Worm (Caenorhabditis elegans) whole organism, dauer: ENCODE results near the gene str-16.

Source experiments
- unc-62 ChIP-seq: sonication (generic microtip); optimal IDR thresholded peaks from 2 replicates; lab custom pipeline; 2017; ENCODE audit warnings: missing biosample characterization, missing genetic modification reagents, missing genetic modification characterization

str-16 gene

DNA sequence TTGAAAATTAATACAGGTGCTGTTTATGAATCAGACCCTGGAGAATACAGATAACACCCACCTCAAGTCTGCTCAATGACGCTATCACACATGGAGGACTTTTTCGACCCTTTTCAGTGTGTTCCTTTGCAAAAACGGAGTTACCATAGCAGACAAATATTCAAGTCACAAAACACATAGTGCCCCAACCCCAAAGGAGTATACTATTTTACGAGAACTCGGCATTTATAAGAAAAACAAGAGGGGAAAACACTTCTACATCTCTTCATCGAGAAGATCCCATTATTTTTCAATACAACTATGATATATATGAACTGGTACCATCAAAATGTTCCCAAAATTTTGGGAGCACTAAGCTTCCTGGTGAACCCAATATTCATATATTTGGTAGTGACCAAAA, 8.0 kb downstream of the str-16 start, which contains the start of gene srj-7:
Gene srj-7 (plus strand): TSS at position 301 of the 400 bp plus-strand sequence.
- no peak for TF ChIP-seq unc-62

DNA sequence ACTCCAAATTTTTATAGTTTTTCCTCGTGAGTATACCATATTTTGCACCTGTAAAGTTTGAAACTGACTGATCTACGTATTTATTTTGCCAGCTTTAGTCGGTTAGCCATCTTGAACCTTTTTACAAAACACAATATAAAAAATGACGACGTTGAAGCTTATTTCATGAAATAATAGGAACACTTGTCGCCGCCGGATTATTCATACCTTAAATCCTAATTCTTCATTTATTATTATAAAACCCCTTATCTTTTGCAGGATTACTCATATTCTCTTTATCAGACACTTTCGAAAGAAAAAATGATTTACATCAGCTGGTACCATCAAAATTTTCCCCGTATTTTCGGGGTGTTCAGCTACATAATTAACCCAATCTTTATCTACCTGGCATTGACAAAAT, 10.8 kb downstream of the str-16 start, which contains the start of gene srj-8:
Gene srj-8 (plus strand): TSS at position 301 of the 400 bp plus-strand sequence.
- TF ChIP-seq unc-62, result no peak

DNA sequence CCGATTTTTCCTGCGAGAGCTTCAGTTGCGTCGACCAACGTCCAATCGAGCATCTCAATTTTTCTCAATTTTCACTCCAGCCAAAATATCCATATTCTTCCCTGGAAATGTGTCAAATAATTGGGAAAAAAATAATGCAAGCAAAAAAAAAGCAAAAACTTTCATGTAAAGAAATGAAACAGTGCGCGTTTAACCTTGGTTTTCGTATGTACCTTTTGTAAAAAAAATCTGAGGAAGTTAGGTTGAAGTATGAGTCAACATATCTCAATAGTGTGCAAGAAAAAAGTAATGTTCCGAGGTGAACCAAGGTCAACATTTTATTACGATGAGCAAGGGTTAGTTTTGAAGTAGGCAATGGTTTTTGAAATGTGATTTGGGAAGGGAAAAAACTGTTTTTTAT, 13.5 kb downstream of the str-16 start, which contains the start of gene T28A11.13:
Gene T28A11.13 (minus strand): TSS at position 101 of the 400 bp plus-strand sequence.
- no peak for TF ChIP-seq unc-62

DNA sequence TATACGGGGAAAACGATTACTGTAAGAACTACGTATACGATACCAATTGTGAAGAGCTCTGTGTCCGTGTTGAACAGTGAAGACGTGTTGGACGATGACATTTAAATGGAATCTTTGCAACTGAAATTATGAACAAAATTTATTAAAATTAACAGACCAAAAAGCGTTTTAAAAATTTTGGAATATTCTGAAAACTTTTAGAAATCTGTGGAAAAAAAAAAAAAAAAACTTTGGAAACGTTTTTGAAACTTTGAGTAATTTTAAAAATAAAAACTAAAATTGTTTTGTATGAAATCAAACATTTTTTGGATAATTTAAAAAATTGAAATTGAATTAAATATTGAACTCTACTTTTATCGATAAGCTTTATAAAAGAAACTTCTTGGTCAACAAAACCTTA, 19.4 kb downstream of the str-16 start, which contains the start of gene srt-63:
Gene srt-63 (minus strand): TSS at position 101 of the 400 bp plus-strand sequence.
- no peak for TF ChIP-seq unc-62

DNA sequence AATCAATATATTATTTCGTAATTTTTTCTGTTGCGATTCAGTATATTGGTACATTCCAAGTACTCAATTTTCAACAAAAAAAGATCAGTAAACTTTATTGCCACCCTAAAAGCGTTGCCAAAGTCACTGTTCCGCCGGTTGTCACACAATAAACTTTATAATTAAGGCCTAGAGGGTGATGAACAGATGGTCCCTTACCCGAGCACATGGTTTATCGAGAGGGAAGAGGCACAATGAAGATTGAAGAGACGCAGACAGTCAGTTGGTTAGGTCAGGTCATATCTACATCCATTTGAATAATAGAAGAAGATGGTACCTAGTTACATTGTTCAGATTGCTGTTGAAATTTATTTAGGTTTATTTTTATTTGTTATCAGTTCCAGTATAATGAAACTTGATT, 20.1 kb downstream of the str-16 start:
- no peak for TF ChIP-seq unc-62

DNA sequence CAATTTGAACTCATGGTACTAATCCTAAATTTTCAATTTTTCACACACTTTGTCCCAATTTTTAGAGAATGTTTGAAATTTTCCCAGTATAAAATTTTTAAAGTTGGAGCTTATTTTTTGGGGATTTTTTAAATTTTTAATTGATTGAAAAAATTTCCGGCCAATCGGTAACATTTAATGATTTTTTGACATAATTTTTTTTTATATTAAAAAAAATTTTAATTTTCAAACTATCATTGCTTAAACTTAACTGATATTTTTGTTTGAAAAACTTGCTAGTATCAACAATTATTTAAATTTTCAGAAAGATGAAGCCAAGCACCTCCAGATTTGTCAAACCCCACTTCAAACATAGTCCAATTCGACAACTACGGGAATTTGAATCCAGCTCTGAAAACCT, 20.6 kb downstream of the str-16 start, which contains the start of gene T28A11.22:
Gene T28A11.22 (plus strand): TSS at position 301 of the 400 bp plus-strand sequence.
- TF ChIP-seq unc-62, result no peak

DNA sequence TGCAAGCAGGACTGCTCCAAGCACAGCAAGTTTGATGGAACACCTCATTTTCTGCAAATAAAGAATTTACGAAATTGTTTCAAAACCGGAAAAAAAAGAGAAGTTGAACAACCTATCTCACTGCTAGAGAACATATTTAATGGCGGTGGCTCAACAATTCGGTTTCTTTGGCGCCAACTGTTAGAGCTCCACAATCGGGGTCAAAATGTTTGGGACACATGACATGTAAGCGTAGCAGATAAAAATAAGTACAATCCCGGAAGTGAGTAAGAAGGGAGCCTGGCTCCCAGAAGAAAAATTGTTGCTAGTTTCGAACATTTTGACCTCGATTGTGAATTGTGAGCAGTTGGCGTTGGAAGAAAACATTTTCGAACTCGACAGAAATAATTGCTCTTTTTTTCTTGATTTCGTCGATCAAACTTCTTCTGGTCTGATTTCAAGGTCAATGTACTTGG, 22.5 kb downstream of the str-16 start, which contains the start of gene T28A11.16:
Gene T28A11.16 (minus strand): TSS at position 51 of the 455 bp plus-strand sequence.
- no peak for TF ChIP-seq unc-62

DNA sequence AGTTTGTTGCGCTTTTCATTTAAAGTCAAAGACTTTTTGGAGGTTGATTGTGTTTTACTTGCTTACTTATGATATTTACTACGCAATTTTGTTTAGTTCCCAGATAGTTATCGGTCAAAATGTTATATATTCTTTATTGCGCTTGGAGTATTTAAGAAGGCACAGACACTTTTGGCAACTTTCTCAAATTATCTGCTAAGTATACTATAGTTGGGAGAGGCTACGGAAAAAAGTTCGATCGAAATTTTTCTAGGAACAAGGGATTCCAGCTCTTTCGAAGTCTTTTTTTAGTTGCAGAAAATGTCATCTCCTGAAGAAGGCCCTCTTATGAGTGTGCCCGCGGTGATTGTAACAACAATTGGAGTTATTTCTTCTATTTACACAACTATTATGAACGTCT, 23.4 kb downstream of the str-16 start, which contains the start of gene srbc-5:
Gene srbc-5 (plus strand): TSS at position 301 of the 400 bp plus-strand sequence.
- no peak for TF ChIP-seq unc-62

DNA sequence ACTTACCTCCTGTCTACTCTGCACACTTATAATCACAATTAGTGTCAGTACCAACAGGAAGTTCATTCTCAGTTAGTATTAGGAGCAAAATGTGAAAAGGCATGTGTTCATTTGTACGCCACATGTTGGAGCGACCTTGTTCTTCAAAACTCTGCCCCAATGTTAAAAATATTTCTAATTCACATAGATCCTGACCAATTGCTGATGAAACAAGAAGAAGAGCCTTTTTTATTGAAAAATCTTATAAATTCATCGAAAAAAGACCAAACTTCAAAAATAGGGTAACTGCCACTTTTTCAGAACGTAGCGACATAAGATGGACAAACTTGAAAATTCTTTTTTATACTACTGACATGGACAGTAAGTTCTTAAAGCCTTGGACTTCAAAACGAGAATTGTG, 29.5 kb downstream of the str-16 start, which contains the start of gene T28A11.17:
Gene T28A11.17 (minus strand): TSS at position 101 of the 400 bp plus-strand sequence.
- TF ChIP-seq unc-62, result no peak

DNA sequence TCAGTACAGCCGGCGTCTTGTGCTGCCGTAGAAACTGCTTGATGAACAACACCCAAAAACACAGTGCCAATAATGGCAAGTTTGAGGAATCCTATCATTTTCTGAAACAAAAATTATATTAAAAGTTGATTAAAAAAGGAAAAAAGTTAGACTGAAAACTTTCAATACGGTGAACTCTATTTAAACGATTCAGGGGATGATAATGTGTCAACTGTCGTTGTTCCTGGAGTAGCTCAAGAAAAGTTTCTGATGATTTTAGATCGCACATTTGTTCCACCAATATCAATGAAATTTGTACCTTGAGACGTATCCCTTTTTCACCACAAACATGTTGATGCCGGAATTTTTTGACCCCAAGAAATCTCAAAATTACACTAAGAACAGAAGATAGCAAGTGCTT, 31.3 kb downstream of the str-16 start, which contains the start of gene T28A11.18:
Gene T28A11.18 (minus strand): TSS at position 101 of the 400 bp plus-strand sequence.
- no peak for TF ChIP-seq unc-62

DNA sequence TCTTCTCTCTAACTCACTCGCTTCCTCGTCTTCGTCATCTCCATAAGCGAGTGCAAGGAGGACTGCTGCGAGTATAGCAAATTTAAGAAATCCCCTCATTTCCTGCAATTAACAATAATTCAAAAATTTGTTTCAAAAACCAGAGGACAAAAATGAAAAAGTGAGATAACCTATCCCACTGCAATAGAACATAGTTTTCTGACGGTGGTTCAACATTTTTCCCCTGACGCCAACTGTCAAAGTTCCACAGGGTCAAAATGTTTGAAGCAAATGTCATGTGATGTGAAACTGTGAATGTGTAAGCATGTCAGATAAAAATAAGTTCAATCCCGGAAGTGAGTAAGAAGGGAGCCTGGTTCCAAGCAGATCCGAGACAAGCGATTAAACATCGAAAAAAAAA, 32.7 kb downstream of the str-16 start, which contains the start of gene T28A11.19:
Gene T28A11.19 (minus strand): TSS at position 108 of the 400 bp plus-strand sequence.
- TF ChIP-seq unc-62, result no peak

DNA sequence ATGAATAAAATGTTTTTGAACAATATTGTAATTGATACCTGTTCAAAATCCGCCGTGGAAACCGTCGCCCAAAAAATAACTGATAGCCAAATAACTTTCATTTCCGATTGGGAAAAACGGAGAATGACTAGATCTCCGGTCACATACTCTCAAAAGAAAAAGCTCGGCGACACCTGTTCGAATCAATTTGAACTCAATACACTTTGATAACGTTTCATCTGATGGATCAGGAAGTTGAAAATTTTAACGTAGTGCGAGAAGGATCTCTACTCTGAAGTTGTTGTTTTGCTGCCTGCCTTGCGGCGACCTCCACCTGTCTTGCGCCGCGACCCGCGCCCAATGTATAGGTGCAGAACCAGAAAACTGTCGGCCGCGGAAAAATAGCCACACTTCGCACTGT, 36.5 kb downstream of the str-16 start, which contains the start of gene T28A11.20:
Gene T28A11.20 (minus strand): TSS at position 101 of the 400 bp plus-strand sequence.
- no peak for TF ChIP-seq unc-62

DNA sequence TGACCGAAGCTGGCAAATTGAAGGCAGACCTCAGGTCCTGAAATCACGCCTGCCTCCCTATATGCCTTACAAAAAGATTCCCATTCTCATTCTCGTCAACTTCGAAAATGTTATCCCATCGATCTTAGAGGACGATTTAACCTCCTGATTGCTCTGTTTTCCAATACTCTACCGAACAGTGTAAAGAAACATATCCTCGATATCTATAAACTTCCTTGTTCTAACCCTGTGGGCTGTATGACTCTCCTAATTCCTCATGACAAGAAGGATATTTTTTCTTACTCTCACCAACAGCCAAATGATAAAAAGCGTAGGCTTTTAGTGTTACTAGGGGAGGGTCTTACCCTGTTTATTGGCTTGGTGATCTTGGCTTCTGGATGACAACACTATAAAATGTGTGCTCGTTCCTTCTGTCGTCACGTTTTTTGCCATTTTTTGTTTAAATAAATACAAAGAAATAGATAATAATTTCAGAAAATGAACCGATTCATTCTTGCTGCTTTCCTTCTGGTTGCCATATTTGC, 37.0 kb downstream of the str-16 start, which contains the start of gene T28A11.4:
Gene T28A11.4 (plus strand): TSS at position 474 of the 524 bp plus-strand sequence.
- TF ChIP-seq unc-62, result no peak

DNA sequence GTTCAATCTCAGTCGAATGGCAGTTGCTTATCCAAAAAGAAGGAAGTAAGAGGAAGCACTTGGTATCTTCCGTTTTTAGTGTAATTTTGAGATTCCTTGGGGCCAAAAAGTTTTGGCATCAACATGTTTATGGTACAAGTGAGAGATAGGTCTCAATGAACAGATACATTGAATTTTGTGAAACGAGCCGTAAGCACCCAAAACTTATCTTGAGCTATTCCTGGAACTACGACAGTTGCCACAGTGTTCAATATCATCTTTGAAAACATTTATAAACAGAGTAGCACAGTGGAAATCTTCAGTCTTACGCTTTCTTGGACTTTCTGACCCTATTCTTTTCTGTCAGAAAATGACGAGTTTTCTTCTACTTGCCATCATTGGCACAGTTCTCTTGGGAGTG, 38.4 kb downstream of the str-16 start, which contains the start of gene T28A11.3:
Gene T28A11.3 (plus strand): TSS at position 301 of the 400 bp plus-strand sequence.
- no peak for TF ChIP-seq unc-62

DNA sequence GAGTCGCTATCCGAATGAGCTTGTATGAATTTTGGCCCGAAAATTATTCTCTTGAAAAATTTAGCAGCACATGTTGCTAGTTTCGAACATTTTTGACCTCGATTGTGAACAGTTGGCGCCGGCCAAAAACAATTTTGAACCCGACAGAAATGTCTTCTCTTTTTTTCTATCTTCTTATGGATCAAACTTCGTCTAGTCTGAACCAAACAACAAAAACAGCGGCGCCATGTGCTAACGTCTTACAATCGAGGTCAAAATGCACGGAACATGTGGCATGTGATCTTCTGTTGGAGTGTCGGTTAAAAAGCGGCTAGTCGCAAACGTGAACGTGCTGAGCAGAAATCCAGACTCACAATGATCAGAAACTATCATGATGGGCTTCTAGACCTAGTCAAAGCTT, 39.5 kb downstream of the str-16 start:
- TF ChIP-seq unc-62, result no peak

DNA sequence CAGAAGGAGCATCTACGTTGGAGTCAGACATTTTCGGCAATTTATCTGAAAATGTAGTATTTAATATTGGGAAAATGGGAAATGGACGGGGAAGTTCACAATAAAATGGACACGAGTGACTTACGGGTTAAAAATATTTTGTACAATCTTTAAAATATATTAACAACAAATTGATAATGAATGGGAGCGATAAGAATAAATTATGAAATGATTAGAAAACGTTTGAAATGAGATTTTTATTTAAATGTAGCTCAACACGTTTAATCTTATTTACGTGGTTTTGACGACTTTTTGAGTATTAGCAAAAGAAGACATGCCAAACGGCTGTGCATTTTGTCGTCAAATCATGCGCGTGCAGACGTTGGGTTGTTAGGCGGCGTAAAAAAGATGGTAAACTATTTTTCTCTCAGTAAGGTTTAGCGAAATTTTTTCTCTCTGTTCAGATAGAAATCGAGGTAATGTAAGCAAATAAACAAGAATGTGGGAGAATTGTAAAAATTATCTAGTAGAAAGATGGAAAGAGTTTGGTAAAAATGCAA, 41.5 kb downstream of the str-16 start, which contains the start of gene fbxa-64:
Gene fbxa-64 (minus strand): TSS at position 51 of the 539 bp plus-strand sequence.
- TF ChIP-seq unc-62, result no peak

DNA sequence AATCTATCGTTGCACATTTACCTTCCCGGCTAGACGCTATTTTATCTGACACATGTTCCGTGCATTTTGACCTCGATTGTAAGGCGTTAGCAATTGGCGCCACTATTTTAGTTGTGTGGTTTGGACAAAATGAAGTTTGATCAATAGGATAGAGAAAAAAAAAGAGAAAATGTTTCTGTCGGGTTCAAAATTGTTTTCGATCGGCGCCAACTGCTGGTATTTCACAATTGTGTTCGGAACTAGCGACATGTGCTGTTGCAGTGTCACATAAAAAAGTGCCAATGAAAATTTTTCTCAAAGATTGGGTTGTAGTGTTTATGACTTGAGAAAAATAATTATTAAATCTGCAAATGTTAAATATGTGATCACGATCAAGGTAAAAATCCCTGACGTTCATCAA, 42.5 kb downstream of the str-16 start:
- TF ChIP-seq unc-62, result no peak
